Worm (Caenorhabditis elegans): ENCODE measurements around the gene nas-38.

Gene nas-38

ce11 chrX:535728-536127, 22.2 kb upstream of the nas-38 start, which contains the start of gene F28C10.3:
F28C10.3 (minus strand) TSS chrX:535828.
- peak; percentile 28; the same call in 1 of the 2 replicates for TF ChIP-seq lin-29 (GFP tag; IDR thresholded peaks at IDR 0.05)
- no peak for TF ChIP-seq Y5F2A.4 (GFP tag; optimal IDR thresholded peaks at IDR 0.05)
- peak; percentile 53 for TF ChIP-seq duxl-1 (tag; optimal IDR thresholded peaks at IDR 0.05; ENCODE audit: poor library complexity)
- no peak for TF ChIP-seq dmd-8 (GFP tag; IDR thresholded peaks at IDR 0.05)
- TF ChIP-seq mdl-1 (tag; optimal IDR thresholded peaks at IDR 0.05), result peak; percentile 88 to 91
- peak; percentile 58 for TF ChIP-seq lin-13 (GFP tag; optimal IDR thresholded peaks at IDR 0.05)
- TF ChIP-seq nhr-77 (tag; optimal IDR thresholded peaks at IDR 0.05), result peak; percentile 38
- no peak for TF ChIP-seq ceh-28 (tag; optimal IDR thresholded peaks at IDR 0.05)
- no peak for TF ChIP-seq mdt-29 (GFP tag; IDR thresholded peaks at IDR 0.05)
- TF ChIP-seq mep-1 (tag; optimal IDR thresholded peaks at IDR 0.05), result peak; percentile 91
- peak; percentile 81 for TF ChIP-seq mes-2 (tag; optimal IDR thresholded peaks at IDR 0.05; ENCODE audit: poor library complexity, severe bottlenecking)
- TF ChIP-seq unc-62 (GFP tag; optimal IDR thresholded peaks at IDR 0.05 in 1 of 2), result peak in 1 of 2 experiments; percentile 94
- no peak for TF ChIP-seq unc-62 (tag; optimal IDR thresholded peaks at IDR 0.05)
- peak in 1 of 2 experiments; percentile 58 for TF ChIP-seq hif-1 (tag; optimal IDR thresholded peaks at IDR 0.05)
- TF ChIP-seq F37D6.2 (tag; optimal IDR thresholded peaks at IDR 0.05), result peak; percentile 45
- TF ChIP-seq sdz-12 (GFP tag; optimal IDR thresholded peaks at IDR 0.05), result no peak
- TF ChIP-seq ceh-20 (GFP tag; IDR thresholded peaks at IDR 0.05), result peak; percentile 71; the same call in 1 of the 2 replicates
- peak; percentile 25 for TF ChIP-seq fkh-10 (GFP tag; optimal IDR thresholded peaks at IDR 0.05)
- TF ChIP-seq nhr-10 (tag; optimal IDR thresholded peaks at IDR 0.05), result peak; percentile 37
- TF ChIP-seq pha-4 (GFP tag; IDR thresholded peaks at IDR 0.05), result no peak
- peak; percentile 14 for TF ChIP-seq pha-4 (tag; optimal IDR thresholded peaks at IDR 0.05)
- TF ChIP-seq lin-38 (GFP tag; IDR thresholded peaks at IDR 0.05), result no peak
- TF ChIP-seq nhr-11 (tag; optimal IDR thresholded peaks at IDR 0.05), result peak; percentile 80
- no peak for TF ChIP-seq daf-19 (GFP tag; conservative IDR thresholded peaks at IDR 0.05)
- TF ChIP-seq nhr-6 (tag; optimal IDR thresholded peaks at IDR 0.05), result peak; percentile 63
- TF ChIP-seq daf-16 (GFP tag; optimal IDR thresholded peaks at IDR 0.05), result peak in 1 of 2 experiments; percentile 27
- TF ChIP-seq daf-16 (tag; optimal IDR thresholded peaks at IDR 0.05), result no peak
- TF ChIP-seq tra-1 (GFP tag; IDR thresholded peaks at IDR 0.05), result peak; percentile 70
- TF ChIP-seq hlh-11 (tag; optimal IDR thresholded peaks at IDR 0.05), result peak; percentile 89
- peak; percentile 68 for TF ChIP-seq rbr-2 (tag; optimal IDR thresholded peaks at IDR 0.05)
- peak; percentile 82 for TF ChIP-seq zag-1 (tag; optimal IDR thresholded peaks at IDR 0.05)
- peak in 1 of 2 experiments; percentile 74 for TF ChIP-seq lsy-2 (tag; optimal IDR thresholded peaks at IDR 0.05)
- peak; percentile 71 for TF ChIP-seq T26A8.4 (GFP tag; IDR thresholded peaks at IDR 0.05)
- TF ChIP-seq nhr-48 (tag; optimal IDR thresholded peaks at IDR 0.05), result peak; percentile 99
- peak; percentile 88 for TF ChIP-seq nhr-28 (tag; optimal IDR thresholded peaks at IDR 0.05)
- no peak for TF ChIP-seq vab-7 (GFP tag; IDR thresholded peaks at IDR 0.05)
- TF ChIP-seq dpl-1 (GFP tag; optimal IDR thresholded peaks at IDR 0.05), result peak; percentile 37
- TF ChIP-seq aha-1 (tag), result peak; percentile 96
- TF ChIP-seq dmd-9 (GFP tag; IDR thresholded peaks at IDR 0.05), result 0 out of 2 replicates have a peak, but pooled peaks have one; percentile 17
- no peak for TF ChIP-seq egl-27 (tag; optimal IDR thresholded peaks at IDR 0.05)
- TF ChIP-seq ctbp-1 (GFP tag; IDR thresholded peaks at IDR 0.05), result peak; percentile 60
- peak; percentile 84 for TF ChIP-seq hlh-30 (tag; optimal IDR thresholded peaks at IDR 0.05; ENCODE audit: insufficient read depth)
- TF ChIP-seq hmg-1.1 (GFP tag; IDR thresholded peaks at IDR 0.05), result peak; percentile 89
- peak; percentile 78 for TF ChIP-seq mxl-3 (GFP tag; optimal IDR thresholded peaks at IDR 0.05)
- 0 out of 2 replicates have a peak, but pooled peaks have one; percentile 19 for TF ChIP-seq lin-1 (GFP tag; IDR thresholded peaks at IDR 0.05)
- TF ChIP-seq dmd-6 (GFP tag; IDR thresholded peaks at IDR 0.05), result peak; percentile 71
- no peak for TF ChIP-seq lin-15B (tag; optimal IDR thresholded peaks at IDR 0.05)
- no peak for TF ChIP-seq nhr-76 (tag; optimal IDR thresholded peaks at IDR 0.05)
- no peak for TF ChIP-seq T20F7.1 (GFP tag; optimal IDR thresholded peaks at IDR 0.05)
- peak; percentile 85 for TF ChIP-seq nhr-25 (tag; optimal IDR thresholded peaks at IDR 0.05; ENCODE audit: borderline replicate concordance, insufficient read depth)

Measured in whole organism, L4 larva.